Worm (Caenorhabditis elegans): ENCODE results near the gene clec-129.
A peak's percentile ranks its signal among the peaks of the same experiment; 100 is the strongest.

The clec-129 gene

DNA sequence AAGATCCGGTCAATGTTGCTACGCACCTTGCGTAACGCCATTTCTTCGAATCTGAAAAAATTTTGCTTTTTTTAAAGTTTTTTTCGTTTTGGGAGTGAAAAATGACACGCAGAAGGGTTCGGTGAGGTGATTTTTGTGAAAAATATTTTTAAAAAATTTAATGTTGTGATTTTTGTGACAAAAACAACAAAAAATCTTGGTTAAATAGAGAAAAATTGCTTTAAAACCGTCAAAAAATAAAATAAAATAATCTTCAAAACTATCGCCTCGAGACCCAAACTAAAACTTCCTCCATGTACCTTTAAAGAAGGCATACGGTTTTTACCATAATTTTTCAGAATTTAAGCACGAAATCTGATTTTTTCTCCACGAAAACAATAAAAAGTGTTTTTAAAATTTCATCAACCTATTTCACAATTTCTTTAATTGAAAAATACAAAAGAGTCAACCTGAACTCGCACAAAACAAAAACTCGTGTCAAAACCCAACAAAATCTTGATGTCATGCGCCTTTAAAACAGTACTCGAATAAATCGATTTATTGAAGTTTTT, 24.8 kb upstream of the clec-129 start, which contains the start of gene apd-3 (continued):
- TF ChIP-seq ccch-3 (GFP tag; optimal IDR thresholded peaks at IDR 0.05) (no peak), somi-1 (GFP tag; optimal IDR thresholded peaks at IDR 0.05) (no peak), F37B4.10 (GFP tag; IDR thresholded peaks at IDR 0.05) (no peak), C06A6.2 (GFP tag; conservative IDR thresholded peaks at IDR 0.05) (no peak), Y53F4B.3 (GFP tag; IDR thresholded peaks at IDR 0.05) (no peak)

DNA sequence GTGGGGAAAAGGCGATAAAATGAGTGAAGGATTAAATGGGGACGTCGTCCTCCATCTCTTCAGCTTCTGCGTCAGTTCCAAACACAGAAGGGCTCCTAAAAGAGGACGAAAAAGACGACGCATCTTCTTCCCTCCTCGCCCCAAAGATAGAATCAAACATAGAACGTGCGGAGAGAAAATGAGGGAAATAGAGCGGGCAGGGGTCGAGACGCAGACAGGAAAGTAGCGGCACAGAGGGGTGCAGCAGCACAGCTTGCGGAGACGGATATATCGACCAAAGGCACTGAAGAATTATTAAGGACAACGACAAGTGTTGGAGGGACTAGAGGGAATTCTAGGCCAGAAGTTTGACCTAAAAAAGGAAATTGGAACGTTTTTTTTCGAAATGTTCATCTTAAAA, 24.0 kb upstream of the clec-129 start:
- TF ChIP-seq zfh-2 (GFP tag; conservative IDR thresholded peaks at IDR 0.05) (peak; percentile 84), F52B5.7 (tag; optimal IDR thresholded peaks at IDR 0.05) (no peak), rec-8 (tag; optimal IDR thresholded peaks at IDR 0.05) (no peak), nhr-27 (tag; optimal IDR thresholded peaks at IDR 0.05) (no peak), B0336.3 (GFP tag; IDR thresholded peaks at IDR 0.05) (no peak), ztf-6 (GFP tag; IDR thresholded peaks at IDR 0.05) (no peak), T07F8.4 (tag; optimal IDR thresholded peaks at IDR 0.05) (no peak), B0261.1 (tag; optimal IDR thresholded peaks at IDR 0.05) (no peak), ceh-100 (GFP tag; IDR thresholded peaks at IDR 0.05) (no peak), die-1 (tag; optimal IDR thresholded peaks at IDR 0.05) (no peak), lin-54 (GFP tag; optimal IDR thresholded peaks at IDR 0.05) (no peak), attf-3 (GFP tag; conservative IDR thresholded peaks at IDR 0.05) (no peak), ztf-18 (tag; optimal IDR thresholded peaks at IDR 0.05) (no peak), hmg-1.2 (GFP tag; IDR thresholded peaks at IDR 0.05) (peak; percentile 74; the same call in 1 of the 2 replicates), Y53F4B.3 (GFP tag; IDR thresholded peaks at IDR 0.05) (no peak), F39B2.1 (GFP tag; IDR thresholded peaks at IDR 0.05) (no peak), dpl-1 (GFP tag; optimal IDR thresholded peaks at IDR 0.05) (no peak), mcd-1 (GFP tag; IDR thresholded peaks at IDR 0.05) (peak; percentile 54), rpc-1 (optimal IDR thresholded peaks at IDR 0.05) (no peak), rpc-1 (tag; optimal IDR thresholded peaks at IDR 0.05) (no peak), madf-3 (GFP tag; IDR thresholded peaks at IDR 0.05) (no peak), unc-62 (GFP tag; optimal IDR thresholded peaks at IDR 0.05) (no peak), nhr-90 (tag; optimal IDR thresholded peaks at IDR 0.05) (no peak), aptf-3 (GFP tag; IDR thresholded peaks at IDR 0.05) (no peak), hlh-26 (GFP tag; conservative IDR thresholded peaks at IDR 0.05) (no peak), rcor-1 (GFP tag; IDR thresholded peaks at IDR 0.05) (no peak), zim-3 (tag; optimal IDR thresholded peaks at IDR 0.05) (no peak), lin-26 (GFP tag; IDR thresholded peaks at IDR 0.05) (no peak), nhr-80 (tag; optimal IDR thresholded peaks at IDR 0.05) (no peak), egrh-3 (GFP tag; IDR thresholded peaks at IDR 0.05) (0 out of 2 replicates have a peak, but pooled peaks have one; percentile 18), B0019.2 (GFP tag; conservative IDR thresholded peaks at IDR 0.05) (no peak), atf-7 (tag; optimal IDR thresholded peaks at IDR 0.05) (no peak), lsl-1 (GFP tag; optimal IDR thresholded peaks at IDR 0.05) (no peak), nfya-1 (tag; optimal IDR thresholded peaks at IDR 0.05; ENCODE audit: borderline replicate concordance, insufficient read depth) (no peak), Y95B8A.8 (GFP tag; IDR thresholded peaks at IDR 0.05) (no peak), mel-28 (tag; optimal IDR thresholded peaks at IDR 0.05; ENCODE audit: borderline replicate concordance) (no peak), hlh-12 (tag; optimal IDR thresholded peaks at IDR 0.05) (no peak), ceh-27 (GFP tag; optimal IDR thresholded peaks at IDR 0.05) (peak; percentile 37), F37B4.10 (GFP tag; IDR thresholded peaks at IDR 0.05) (no peak), hsf-1 (GFP tag; IDR thresholded peaks at IDR 0.05) (no peak), ceh-91 (GFP tag; IDR thresholded peaks at IDR 0.05) (no peak), madf-6 (GFP tag; IDR thresholded peaks at IDR 0.05) (no peak), fkh-3 (tag; optimal IDR thresholded peaks at IDR 0.05) (no peak)
